Fruit fly (Drosophila melanogaster) whole organism, embryonic: Measurements from ENCODE around the gene Uev1A.

Experiments used
- Dll ChIP-seq: fragments of 200-800 bp; sonication (Bioruptor generic); IDR thresholded peaks from 4 replicates; pipeline ENCODE4 v1.3.6; 2022; ENCODE audit warnings: missing biosample characterization, missing genetic modification characterization; ENCODE audit not compliant: partially characterized antibody
- Hmr ChIP-seq: fragments of 200-800 bp; sonication (Bioruptor generic); optimal IDR thresholded peaks from 3 replicates; lab custom pipeline; 2017; ENCODE audit warnings: mild to moderate bottlenecking, missing biosample characterization, missing genetic modification reagents, missing genetic modification characterization
- Sin3A ChIP-seq: fragments of >200 bp; optimal IDR thresholded peaks from 2 replicates; lab custom pipeline; 2018
- Sry-β ChIP-seq: fragments of 200-800 bp; sonication (Bioruptor generic); optimal IDR thresholded peaks from 2 replicates; lab custom pipeline; 2018; ENCODE audit warnings: missing biosample characterization, mild to moderate bottlenecking, missing genetic modification characterization, moderate library complexity
- sens ChIP-seq: fragments of 200-800 bp; sonication (Bioruptor generic); peaks from one replicate; lab custom pipeline; 2016; ENCODE audit warnings: missing biosample characterization, missing genetic modification characterization
- trem ChIP-seq: fragments of 200-800 bp; optimal IDR thresholded peaks from 3 replicates; lab custom pipeline; 2019; ENCODE audit warnings: missing biosample characterization, mild to moderate bottlenecking, missing genetic modification characterization, moderate library complexity
- vnd ChIP-seq: fragments of 200-800 bp; sonication (Bioruptor generic); IDR thresholded peaks from 3 replicates; pipeline ENCODE4 v1.3.6; 2022; ENCODE audit warnings: missing biosample characterization, missing genetic modification characterization; ENCODE audit not compliant: partially characterized antibody
- wdn ChIP-seq: fragments of 200-800 bp; sonication (Bioruptor generic); IDR thresholded peaks from 2 replicates; pipeline ENCODE4 v1.3.6; 2022; ENCODE audit warnings: missing biosample characterization, missing genetic modification characterization

dm6 chr3L:5342909-5343710 is 22.9 kb downstream of the Uev1A start:
- TF ChIP-seq wdn (GFP tag; lab: Robert Waterston, UW) (no peak), Dll (GFP tag; lab: Robert Waterston, UW) (no peak), Sin3A (no peak), Sry-β (no peak), Hmr (no peak), sens (GFP tag; lab: Kevin White, UChicago) (peak; percentile 20), vnd (GFP tag; lab: Robert Waterston, UW) (no peak), trem (tag; lab: Kevin White, UChicago) (no peak)
